Fruit fly (Drosophila melanogaster) whole organism, pupa: ENCODE results near the gene PolA1.

Experiments used
- CG14655 ChIP-seq: fragments of 200-800 bp; sonication (Bioruptor generic); optimal IDR thresholded peaks from 3 replicates; lab custom pipeline; 2017; ENCODE audit warnings: mild to moderate bottlenecking, missing biosample characterization, missing genetic modification reagents, missing genetic modification characterization
- CG17806 ChIP-seq: fragments of 200-800 bp; sonication (Bioruptor generic); optimal IDR thresholded peaks from 2 replicates; lab custom pipeline; 2018; ENCODE audit warnings: missing biosample characterization, mild to moderate bottlenecking, missing genetic modification characterization, moderate library complexity
- CG4496 ChIP-seq: fragments of 200-800 bp; sonication (Bioruptor generic); IDR thresholded peaks from 3 replicates; pipeline ENCODE4 v1.3.6; 2022; ENCODE audit warnings: missing biosample characterization, missing genetic modification characterization
- EcR ChIP-seq: fragments of 200-800 bp; sonication (Bioruptor generic); optimal IDR thresholded peaks from 3 replicates; lab custom pipeline; 2019; ENCODE audit warnings: missing biosample characterization, missing genetic modification characterization, mild to moderate bottlenecking, moderate library complexity, missing genetic modification reagents
- fd96Ca ChIP-seq: fragments of 200-800 bp; sonication (Bioruptor generic); IDR thresholded peaks from 3 replicates; pipeline ENCODE4 v1.3.6; 2022; ENCODE audit warnings: missing biosample characterization, missing genetic modification characterization
- gl ChIP-seq: fragments of 200-800 bp; sonication (Bioruptor generic); optimal IDR thresholded peaks from 2 replicates; lab custom pipeline; 2018; ENCODE audit warnings: missing biosample characterization, mild to moderate bottlenecking, missing genetic modification characterization

- TF ChIP-seq gl (tag; lab: Kevin White, UChicago) (peak; percentile 9), fd96Ca (GFP tag; lab: Robert Waterston, UW) (no peak), EcR (peak; percentile 70), CG17806 (tag; lab: Kevin White, UChicago) (no peak), CG14655 (GFP tag; lab: Kevin White, UChicago) (no peak), CG4496 (no peak)
Observed at dm6 chr3R:21619117-21619650, 52.4 kb downstream of the PolA1 start, which contains the start of gene InR.
